Worm (Caenorhabditis elegans) whole organism, L2 larva: ENCODE data around the gene oac-50.

Experiments
- C34F6.9 ChIP-seq: fragments of 150-350 bp; optimal IDR thresholded peaks from 2 replicates; lab custom pipeline; 2014; ENCODE audit warnings: missing biosample characterization, missing genetic modification characterization
- R02D3.7 ChIP-seq: fragments of 150-350 bp; optimal IDR thresholded peaks from 2 replicates; lab custom pipeline; 2014; ENCODE audit warnings: missing biosample characterization, missing genetic modification characterization
- blmp-1 ChIP-seq: sonication (generic microtip); optimal IDR thresholded peaks from 2 replicates; lab custom pipeline; 2017; ENCODE audit warnings: missing genetic modification characterization, mild to moderate bottlenecking, missing compliant biosample characterization, antibody characterized with exemption, moderate library complexity; ENCODE audit not compliant: insufficient read depth
- elt-1 ChIP-seq: fragments of 150-350 bp; optimal IDR thresholded peaks from 2 replicates; lab custom pipeline; 2014; ENCODE audit warnings: missing biosample characterization, missing genetic modification characterization
- mdl-1 ChIP-seq, 2 experiments: fragments of 150-350 bp in 1 of 2; sonication (generic microtip) in 1 of 2; optimal IDR thresholded peaks; 2 replicates each; lab custom pipeline; 2017; ENCODE audit warnings: missing biosample characterization in 2 of 2, missing genetic modification characterization in 2 of 2
- nhr-237 ChIP-seq: fragments of 150-350 bp; optimal IDR thresholded peaks from 2 replicates; lab custom pipeline; 2014; ENCODE audit warnings: missing biosample characterization, missing genetic modification characterization
- nhr-77 ChIP-seq: fragments of 150-350 bp; optimal IDR thresholded peaks from 2 replicates; lab custom pipeline; 2014; ENCODE audit warnings: missing biosample characterization, missing genetic modification characterization
- snpc-4 ChIP-seq: fragments of 150-350 bp; optimal IDR thresholded peaks from 2 replicates; lab custom pipeline; 2014; ENCODE audit warnings: missing biosample characterization, missing genetic modification characterization
- unc-62 ChIP-seq: fragments of 150-350 bp; optimal IDR thresholded peaks from 2 replicates; lab custom pipeline; 2014; ENCODE audit warnings: missing biosample characterization, missing genetic modification reagents, missing genetic modification characterization
- ztf-4 ChIP-seq: fragments of 150-350 bp; optimal IDR thresholded peaks from 2 replicates; lab custom pipeline; 2014; ENCODE audit warnings: missing biosample characterization, missing genetic modification characterization

DNA sequence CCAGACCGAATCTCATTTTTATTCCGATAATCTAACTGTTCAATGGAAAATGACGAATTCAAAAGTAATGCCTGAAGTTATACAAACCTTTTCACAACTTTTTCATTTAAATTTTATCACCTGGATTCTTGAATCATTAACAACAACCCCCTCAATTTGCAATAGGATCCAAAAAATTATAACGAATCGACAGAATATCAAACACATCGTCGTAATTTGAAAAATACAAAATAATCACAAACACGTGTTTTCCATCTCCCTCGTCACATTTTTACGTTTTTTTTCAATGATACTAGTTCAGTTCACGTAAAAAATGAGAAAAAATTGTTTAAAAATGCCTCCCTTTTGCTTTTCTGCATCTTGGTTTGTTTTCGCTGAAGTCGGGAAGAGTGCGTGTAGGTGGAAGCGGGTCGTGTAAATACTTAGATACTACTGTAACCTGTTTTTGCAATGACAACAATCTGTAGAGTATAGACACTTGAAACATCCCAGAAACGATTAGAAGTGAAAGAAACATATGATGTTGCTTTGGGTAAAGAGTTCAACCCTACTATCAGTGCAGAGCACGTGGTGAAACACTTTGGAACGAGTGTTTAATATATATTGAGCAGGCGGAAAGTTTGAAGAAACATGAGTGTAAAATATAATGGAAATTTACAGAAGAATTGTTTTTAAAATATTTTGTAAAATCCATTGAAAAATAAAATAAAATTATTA, at the start of gene oac-50:
- TF ChIP-seq R02D3.7 (tag; lab: Kevin White, UChicago) (no peak), unc-62 (no peak), ztf-4 (tag; lab: Kevin White, UChicago) (no peak), C34F6.9 (tag; lab: Kevin White, UChicago) (no peak), elt-1 (tag; lab: Kevin White, UChicago) (no peak), nhr-77 (tag; lab: Kevin White, UChicago) (no peak), nhr-237 (tag; lab: Kevin White, UChicago) (no peak), snpc-4 (no peak), blmp-1 (no peak), mdl-1 (tag; optimal IDR thresholded peaks at IDR 0.05; lab: Kevin White, UChicago) (no peak)
